Fruit fly (Drosophila melanogaster): ENCODE measurements around the gene CG17362.

CG17362 gene

DNA sequence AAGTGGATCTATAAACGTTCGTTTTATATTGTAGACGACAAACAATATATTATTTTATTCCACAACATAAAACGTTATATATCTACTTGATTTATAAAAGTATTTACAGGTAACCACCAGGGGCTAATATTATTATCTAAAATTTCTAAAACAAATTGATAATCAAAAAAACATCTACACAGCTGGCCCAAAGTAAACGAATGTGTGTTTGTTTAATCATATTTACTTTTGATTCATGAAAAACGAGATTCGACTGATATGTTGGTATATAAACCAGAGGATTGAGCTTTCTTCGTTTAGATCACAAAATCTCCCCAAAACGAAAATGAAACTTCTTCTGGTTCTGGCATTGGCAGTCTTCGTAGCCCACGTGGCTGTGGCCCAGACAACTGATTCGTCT, at the start of gene CG17362:
Gene CG17362 (plus strand): TSS at position 291 of the 400 bp plus-strand sequence.
- TF ChIP-seq CG8478 (optimal IDR thresholded peaks at IDR 0.05) (no peak), EcR (GFP tag; optimal IDR thresholded peaks at IDR 0.05) (no peak), psq (optimal IDR thresholded peaks at IDR 0.05) (no peak), Dll (optimal IDR thresholded peaks at IDR 0.05) (no peak), usp (GFP tag; optimal IDR thresholded peaks at IDR 0.05) (no peak), pan (optimal IDR thresholded peaks at IDR 0.05) (no peak)

DNA sequence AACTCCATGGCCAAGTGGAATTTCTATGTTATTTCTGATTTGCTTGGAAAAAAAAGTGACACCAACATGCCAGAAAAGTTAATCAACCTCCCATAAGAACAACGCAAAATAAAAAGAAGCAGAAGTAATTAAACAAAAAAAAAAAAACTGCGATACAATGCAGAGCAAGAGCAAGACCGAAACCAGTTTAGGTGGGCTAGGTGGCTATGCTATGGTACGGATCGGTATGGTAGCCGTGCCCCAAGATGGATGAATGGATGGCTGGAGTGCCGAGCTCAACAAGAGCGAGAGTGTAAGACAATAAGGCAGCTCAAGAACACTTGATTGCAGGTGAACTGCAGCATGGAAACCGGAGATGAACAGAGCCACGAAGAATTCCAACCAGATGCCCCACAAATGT, 49.6 kb upstream of the CG17362 start:
- no peak for TF ChIP-seq EcR (GFP tag; optimal IDR thresholded peaks at IDR 0.05)
- no peak for TF ChIP-seq usp (GFP tag; optimal IDR thresholded peaks at IDR 0.05)
- no peak for TF ChIP-seq Dll (optimal IDR thresholded peaks at IDR 0.05)
- TF ChIP-seq CG8478 (optimal IDR thresholded peaks at IDR 0.05), result no peak
- no peak for TF ChIP-seq pan (optimal IDR thresholded peaks at IDR 0.05)
- TF ChIP-seq psq (optimal IDR thresholded peaks at IDR 0.05), result no peak

DNA sequence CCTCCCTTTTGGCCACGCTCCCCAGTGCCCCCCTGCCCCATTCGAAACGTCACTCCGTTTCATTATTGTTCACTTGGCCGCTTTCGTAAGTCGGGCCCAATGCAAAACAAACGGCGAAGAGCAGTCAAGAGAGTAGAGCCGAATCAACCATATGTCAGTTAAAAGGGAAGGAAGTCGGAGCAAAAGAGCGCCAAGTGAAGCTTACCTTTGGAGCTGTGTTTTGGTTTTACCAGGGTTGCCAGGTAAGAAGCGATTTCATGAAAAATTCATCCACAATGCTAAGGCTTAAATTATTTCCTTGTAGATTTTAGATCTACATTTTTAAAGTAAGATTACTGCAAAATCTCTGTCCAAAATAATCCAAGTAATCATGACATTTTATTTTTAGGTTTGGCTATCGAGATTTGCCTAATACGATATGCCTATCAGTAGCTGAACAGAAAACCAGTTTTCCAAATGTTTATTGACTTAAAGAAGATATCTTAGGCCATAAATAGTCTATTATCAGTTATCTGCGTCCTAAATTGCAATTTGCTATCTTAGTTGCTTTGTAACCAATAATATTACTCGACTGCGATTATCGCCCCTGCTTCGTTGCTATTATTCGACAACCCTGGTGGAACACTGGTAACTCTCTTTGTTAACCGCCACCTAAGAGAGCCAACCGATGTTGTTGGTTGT, 47.8 kb upstream of the CG17362 start:
- TF ChIP-seq EcR (GFP tag; optimal IDR thresholded peaks at IDR 0.05), result no peak
- TF ChIP-seq psq (optimal IDR thresholded peaks at IDR 0.05), result no peak
- TF ChIP-seq pan (optimal IDR thresholded peaks at IDR 0.05), result no peak
- no peak for TF ChIP-seq Dll (optimal IDR thresholded peaks at IDR 0.05)
- TF ChIP-seq usp (GFP tag; optimal IDR thresholded peaks at IDR 0.05), result no peak
- TF ChIP-seq CG8478 (optimal IDR thresholded peaks at IDR 0.05), result no peak

DNA sequence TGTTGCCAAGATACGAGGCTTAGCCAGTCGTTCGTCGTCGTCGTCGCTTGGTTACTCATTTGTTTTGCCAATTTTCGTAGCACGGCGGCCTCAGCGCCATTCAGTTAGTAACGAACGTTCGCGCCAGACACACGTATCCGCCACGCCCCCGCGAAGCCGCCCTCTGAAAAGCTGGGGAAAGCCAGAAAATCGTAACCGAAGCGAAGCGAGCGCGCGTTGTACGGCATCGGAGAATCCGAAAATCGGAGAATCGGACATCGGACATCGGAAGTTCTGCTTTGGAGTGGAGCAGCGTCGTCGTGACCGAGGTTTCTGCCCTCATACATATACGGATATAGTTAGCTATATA, 47.3 kb upstream of the CG17362 start, which contains the start of gene CG32137:
Gene CG32137 (plus strand): TSS at position 100 of the 349 bp plus-strand sequence.
- TF ChIP-seq CG8478 (optimal IDR thresholded peaks at IDR 0.05) (no peak), Dll (optimal IDR thresholded peaks at IDR 0.05) (no peak), pan (optimal IDR thresholded peaks at IDR 0.05) (no peak), usp (GFP tag; optimal IDR thresholded peaks at IDR 0.05) (no peak), psq (optimal IDR thresholded peaks at IDR 0.05) (no peak), EcR (GFP tag; optimal IDR thresholded peaks at IDR 0.05) (no peak)

DNA sequence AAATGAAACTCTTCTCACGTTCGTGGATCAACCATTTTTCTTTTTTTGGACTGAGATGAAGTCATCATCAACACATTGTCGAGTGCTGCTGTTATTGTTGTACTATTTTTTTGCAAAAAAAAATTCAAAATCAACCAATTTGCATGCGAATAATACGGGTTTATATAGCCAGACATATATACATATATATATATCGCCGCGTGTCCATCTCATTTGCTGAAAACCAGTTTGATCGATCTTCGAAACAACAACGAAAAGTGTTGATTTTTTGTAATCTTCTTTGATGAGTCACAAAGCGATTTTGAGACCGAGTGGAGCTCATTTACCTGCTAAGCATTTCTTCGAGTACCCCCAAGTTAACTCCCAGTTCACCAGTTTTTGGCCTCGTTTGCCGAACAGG, 40.4 kb upstream of the CG17362 start:
- TF ChIP-seq psq (optimal IDR thresholded peaks at IDR 0.05) (no peak), usp (GFP tag; optimal IDR thresholded peaks at IDR 0.05) (no peak), CG8478 (optimal IDR thresholded peaks at IDR 0.05) (no peak), EcR (GFP tag; optimal IDR thresholded peaks at IDR 0.05) (no peak), pan (optimal IDR thresholded peaks at IDR 0.05) (no peak), Dll (optimal IDR thresholded peaks at IDR 0.05) (no peak)

DNA sequence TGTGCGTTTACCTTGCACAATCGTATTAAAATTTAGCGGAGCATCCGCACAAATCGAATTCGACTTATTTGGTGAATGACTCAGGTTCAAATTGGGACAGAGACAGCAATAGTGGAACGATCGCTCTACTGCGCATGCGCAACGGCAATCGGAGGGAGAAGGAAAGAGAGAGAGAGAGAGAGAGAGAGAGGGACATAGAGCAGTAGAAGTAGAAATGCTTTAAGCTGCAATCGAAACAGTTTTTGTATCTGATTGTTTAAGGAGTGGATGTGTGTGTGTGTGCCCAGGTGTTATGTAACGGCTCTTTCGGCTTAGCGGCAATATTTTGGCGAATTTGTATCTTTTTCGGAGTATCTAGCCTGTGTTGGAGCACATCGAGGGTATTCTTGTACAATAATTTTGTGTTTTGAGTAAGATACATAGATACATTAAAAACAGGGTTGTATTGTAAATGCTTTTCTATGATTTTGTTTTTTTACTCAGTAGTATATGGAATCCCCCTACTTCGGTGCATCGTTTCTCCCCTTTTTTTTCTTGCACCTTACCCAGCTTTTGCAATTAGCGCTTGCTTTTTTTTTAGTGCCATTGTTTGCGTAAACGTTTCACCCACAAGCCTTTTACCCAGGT, 36.9 kb upstream of the CG17362 start:
- TF ChIP-seq psq (optimal IDR thresholded peaks at IDR 0.05), result no peak
- no peak for TF ChIP-seq pan (optimal IDR thresholded peaks at IDR 0.05)
- no peak for TF ChIP-seq EcR (GFP tag; optimal IDR thresholded peaks at IDR 0.05)
- no peak for TF ChIP-seq CG8478 (optimal IDR thresholded peaks at IDR 0.05)
- TF ChIP-seq usp (GFP tag; optimal IDR thresholded peaks at IDR 0.05), result no peak
- no peak for TF ChIP-seq Dll (optimal IDR thresholded peaks at IDR 0.05)

DNA sequence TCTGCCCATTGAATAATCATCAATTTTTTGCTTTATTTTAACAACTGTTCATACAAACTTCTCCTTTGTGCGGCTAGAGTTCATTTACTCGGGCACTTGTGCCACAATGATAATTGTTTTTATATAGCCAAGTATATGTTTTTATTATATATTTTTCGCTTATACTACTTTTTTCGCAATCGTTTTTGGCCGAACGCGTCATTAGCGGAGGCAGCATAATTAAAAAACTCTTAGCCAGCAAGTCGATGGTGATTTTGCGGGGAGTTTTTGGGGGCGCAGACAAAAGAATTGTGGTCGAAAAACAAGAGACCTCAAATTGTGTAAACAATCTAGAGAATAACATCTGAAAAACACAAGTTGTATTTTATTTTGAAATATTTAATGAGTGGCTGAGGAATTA, 34.9 kb upstream of the CG17362 start:
- TF ChIP-seq EcR (GFP tag; optimal IDR thresholded peaks at IDR 0.05) (no peak), psq (optimal IDR thresholded peaks at IDR 0.05) (no peak)

DNA sequence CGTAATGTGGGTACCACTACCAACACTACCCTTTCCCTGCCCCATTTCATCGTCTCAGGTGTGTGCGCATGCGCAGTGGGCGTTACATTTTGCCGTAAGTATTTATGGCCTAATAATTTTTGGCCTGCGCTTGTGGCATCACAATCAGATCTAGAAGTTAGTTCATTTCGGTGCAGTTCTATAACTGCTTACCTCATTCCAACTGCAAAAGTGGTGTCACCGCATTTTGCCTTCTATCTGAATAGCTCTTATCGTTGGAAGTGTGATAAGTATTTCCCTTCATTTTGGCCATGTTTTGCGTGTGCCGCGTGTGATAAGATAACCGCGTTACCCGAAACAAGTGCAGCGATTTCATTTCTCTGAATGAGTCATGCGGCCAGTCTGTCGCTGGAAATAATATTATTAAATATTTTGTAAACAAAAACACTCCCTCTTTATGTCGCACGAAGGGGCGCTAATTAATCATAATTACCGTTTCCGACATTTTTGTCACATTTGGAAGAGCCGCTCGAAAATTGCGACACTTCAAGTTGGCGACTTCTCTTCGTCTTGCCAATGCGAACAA, 33.9 kb upstream of the CG17362 start:
- no peak for TF ChIP-seq CG8478 (optimal IDR thresholded peaks at IDR 0.05)
- TF ChIP-seq Dll (optimal IDR thresholded peaks at IDR 0.05), result no peak
- TF ChIP-seq EcR (GFP tag; optimal IDR thresholded peaks at IDR 0.05), result no peak
- TF ChIP-seq pan (optimal IDR thresholded peaks at IDR 0.05), result no peak
- no peak for TF ChIP-seq usp (GFP tag; optimal IDR thresholded peaks at IDR 0.05)
- no peak for TF ChIP-seq psq (optimal IDR thresholded peaks at IDR 0.05)

DNA sequence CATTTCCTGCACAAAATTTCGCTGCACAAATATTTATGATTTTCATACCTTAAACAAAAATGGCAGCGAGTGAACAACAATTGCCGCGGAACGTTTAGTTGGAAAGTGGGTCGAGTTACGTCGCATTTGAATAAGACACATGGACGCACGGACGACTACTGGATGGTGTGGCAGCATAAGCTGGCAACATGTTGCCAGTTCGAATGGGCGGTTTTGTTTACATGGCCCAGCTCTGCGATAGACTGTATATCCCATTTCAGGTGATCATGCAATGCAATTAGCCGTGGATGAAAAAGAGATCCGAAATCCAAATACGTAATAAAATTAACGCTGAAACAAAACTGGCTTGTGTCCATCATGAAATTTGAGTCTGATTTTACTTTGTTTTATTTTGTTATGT, 29.8 kb upstream of the CG17362 start:
- TF ChIP-seq usp (GFP tag; optimal IDR thresholded peaks at IDR 0.05), result no peak
- no peak for TF ChIP-seq CG8478 (optimal IDR thresholded peaks at IDR 0.05)
- no peak for TF ChIP-seq EcR (GFP tag; optimal IDR thresholded peaks at IDR 0.05)
- no peak for TF ChIP-seq pan (optimal IDR thresholded peaks at IDR 0.05)
- no peak for TF ChIP-seq psq (optimal IDR thresholded peaks at IDR 0.05)
- no peak for TF ChIP-seq Dll (optimal IDR thresholded peaks at IDR 0.05)

DNA sequence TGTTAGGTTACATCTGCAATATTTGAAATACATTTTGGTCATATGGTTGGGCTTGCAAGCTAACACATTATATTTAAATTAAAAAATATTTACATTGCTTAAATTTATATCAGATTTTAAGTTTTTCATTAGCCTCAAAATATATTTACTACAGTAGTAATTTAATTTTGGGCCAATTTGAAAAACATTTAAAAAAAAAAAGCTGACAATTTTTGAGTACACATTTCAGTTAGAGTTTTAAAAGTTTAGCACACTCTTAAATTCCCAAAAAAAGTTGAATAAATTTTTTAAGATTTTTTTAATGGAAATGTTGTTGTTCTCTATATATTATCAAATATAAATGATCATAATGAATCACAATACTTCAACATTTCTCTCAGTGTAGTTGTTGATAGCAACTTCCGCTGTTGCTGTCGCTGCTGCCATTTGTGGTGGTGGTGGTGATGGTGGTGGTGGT, 29.2 kb upstream of the CG17362 start:
- TF ChIP-seq EcR (GFP tag; optimal IDR thresholded peaks at IDR 0.05), result no peak
- no peak for TF ChIP-seq usp (GFP tag; optimal IDR thresholded peaks at IDR 0.05)
- no peak for TF ChIP-seq psq (optimal IDR thresholded peaks at IDR 0.05)
- no peak for TF ChIP-seq Dll (optimal IDR thresholded peaks at IDR 0.05)
- TF ChIP-seq pan (optimal IDR thresholded peaks at IDR 0.05), result no peak
- no peak for TF ChIP-seq CG8478 (optimal IDR thresholded peaks at IDR 0.05)

DNA sequence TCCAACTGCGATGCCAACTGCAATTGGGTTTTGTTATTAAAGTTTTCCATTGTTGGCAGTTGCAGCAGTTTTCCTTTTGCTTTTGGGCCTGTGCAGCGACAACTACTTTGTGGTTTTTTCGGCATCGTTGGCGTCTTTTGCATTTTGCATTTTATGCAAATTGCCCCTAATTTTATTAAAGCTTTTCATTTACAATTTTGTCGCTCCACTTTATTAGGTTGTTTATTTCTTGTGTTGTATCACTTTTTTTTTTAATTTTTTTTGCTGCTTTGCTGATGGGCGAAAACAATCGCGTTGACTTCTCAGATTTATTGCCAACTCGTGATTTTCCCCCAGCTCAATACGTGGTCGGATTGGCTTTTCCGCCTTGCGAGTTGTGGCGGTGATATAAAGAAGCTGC, 28.6 kb upstream of the CG17362 start:
- no peak for TF ChIP-seq Dll (optimal IDR thresholded peaks at IDR 0.05)
- no peak for TF ChIP-seq psq (optimal IDR thresholded peaks at IDR 0.05)
- TF ChIP-seq pan (optimal IDR thresholded peaks at IDR 0.05), result no peak
- TF ChIP-seq EcR (GFP tag; optimal IDR thresholded peaks at IDR 0.05), result no peak
- TF ChIP-seq CG8478 (optimal IDR thresholded peaks at IDR 0.05), result no peak
- no peak for TF ChIP-seq usp (GFP tag; optimal IDR thresholded peaks at IDR 0.05)

Data from whole organism.